Fruit fly (Drosophila melanogaster) Kc167 (cell line): ENCODE results near the gene CG3213.

Source experiments
- Myc ChIP-seq: fragments of >200 bp; optimal IDR thresholded peaks from 2 replicates; lab custom pipeline; 2017; ENCODE audit warnings: missing external identifiers
- Sin3A ChIP-seq: fragments of >200 bp; optimal IDR thresholded peaks from 2 replicates; lab custom pipeline; 2018; ENCODE audit warnings: missing external identifiers
- h ChIP-seq: fragments of >200 bp; optimal IDR thresholded peaks from 3 replicates; lab custom pipeline; 2018; ENCODE audit warnings: missing external identifiers
- insv ChIP-seq: fragments of >200 bp; optimal IDR thresholded peaks from 3 replicates; lab custom pipeline; 2018; ENCODE audit warnings: missing external identifiers
- psq ChIP-seq: fragments of >200 bp; optimal IDR thresholded peaks from 2 replicates; lab custom pipeline; 2017; ENCODE audit warnings: missing external identifiers
- ttk ChIP-seq: sonication (Bioruptor generic); optimal IDR thresholded peaks from 2 replicates; lab custom pipeline; 2017; ENCODE audit warnings: missing external identifiers

Gene CG3213

DNA sequence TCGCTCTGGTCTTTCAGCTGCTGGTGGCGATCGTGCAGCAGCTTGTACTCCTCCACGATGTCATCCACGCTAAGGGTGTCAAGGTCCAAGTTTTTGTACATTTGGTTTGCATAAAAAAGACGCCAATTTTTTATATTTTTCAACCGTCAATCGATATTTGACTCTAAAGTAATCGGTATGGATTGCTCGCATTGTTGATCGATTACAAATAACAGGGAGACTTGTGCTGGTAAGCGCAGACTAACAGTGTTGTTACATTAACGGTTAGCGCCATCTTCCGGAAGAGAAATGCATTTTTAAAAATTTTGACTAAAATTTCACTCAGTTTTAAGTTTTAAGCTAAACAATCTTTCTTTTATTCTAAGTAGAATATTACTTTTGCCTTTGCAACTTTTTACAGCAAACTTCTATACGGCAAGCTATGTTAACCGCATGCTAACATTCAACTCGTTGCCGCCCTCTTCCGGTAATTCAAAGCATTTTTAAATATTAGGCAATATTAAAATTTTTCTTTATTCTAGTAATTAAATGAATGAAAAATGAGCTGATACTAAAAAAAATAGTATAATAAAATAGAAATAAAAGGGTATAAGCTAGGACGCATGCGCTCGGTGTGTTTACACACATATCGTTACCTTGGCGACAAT is 10.9 kb upstream of the CG3213 start, which contains the start of the genes Spindly and IFT57:
Gene Spindly, minus strand, starts transcription at position 132 of the 647 bp plus-strand sequence.
Gene IFT57, plus strand, starts transcription at position 604 of the 647 bp plus-strand sequence.
- TF ChIP-seq ttk (no peak), h (lab: Kevin White, UChicago) (no peak), psq (lab: Kevin White, UChicago) (no peak), Sin3A (lab: Kevin White, UChicago) (no peak), insv (no peak), Myc (lab: Kevin White, UChicago) (no peak)

DNA sequence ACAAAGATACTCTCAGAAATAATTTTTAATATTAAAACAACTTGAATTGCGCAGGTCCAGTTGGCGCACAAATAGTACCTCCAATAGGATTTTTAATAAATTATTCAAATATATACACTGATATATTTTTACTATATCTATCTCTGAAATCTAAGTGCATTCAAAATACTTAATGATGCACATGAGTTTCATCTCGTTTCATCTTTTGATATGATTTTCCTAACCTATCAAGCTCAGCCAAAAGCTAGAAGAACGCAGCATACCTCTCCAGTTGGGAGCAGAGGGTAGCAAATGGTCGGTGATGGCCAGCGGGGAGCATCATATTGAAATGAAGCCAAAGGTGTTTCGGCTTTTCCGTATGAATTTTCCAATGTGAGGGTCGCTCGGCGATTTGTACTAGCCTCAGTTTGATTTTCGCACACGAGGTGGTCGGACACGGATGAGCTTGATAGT is 5.3 kb upstream of the CG3213 start, which contains the start of gene CG8852:
Gene CG8852, plus strand, starts transcription at position 403 of the 453 bp plus-strand sequence.
- TF ChIP-seq psq (lab: Kevin White, UChicago), result no peak
- no peak for TF ChIP-seq Myc (lab: Kevin White, UChicago)
- TF ChIP-seq insv, result no peak
- no peak for TF ChIP-seq Sin3A (lab: Kevin White, UChicago)
- no peak for TF ChIP-seq ttk
- TF ChIP-seq h (lab: Kevin White, UChicago), result no peak

DNA sequence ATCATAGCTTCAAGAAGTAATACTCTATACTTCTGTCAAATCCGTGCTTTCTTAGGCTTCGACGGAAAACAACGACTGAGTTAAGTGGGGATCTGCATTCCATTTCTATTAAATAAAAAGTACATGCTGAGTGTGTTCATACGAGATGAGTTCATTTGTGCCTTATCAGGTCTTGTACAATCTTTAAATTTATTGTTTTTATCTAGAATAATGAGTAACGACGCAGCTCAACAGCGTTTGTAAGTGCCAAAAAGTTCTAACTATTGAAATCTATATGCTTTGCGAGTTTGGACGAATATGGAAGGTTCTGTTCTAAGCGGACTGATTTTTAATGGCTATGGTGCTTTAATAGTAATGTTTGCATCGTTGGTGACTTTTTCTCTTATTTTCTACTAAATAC is 4.5 kb upstream of the CG3213 start, which contains the start of gene Sr-CIV:
Gene Sr-CIV, minus strand, starts transcription at position 101 of the 400 bp plus-strand sequence.
- no peak for TF ChIP-seq ttk
- no peak for TF ChIP-seq h (lab: Kevin White, UChicago)
- TF ChIP-seq psq (lab: Kevin White, UChicago), result no peak
- TF ChIP-seq insv, result no peak

DNA sequence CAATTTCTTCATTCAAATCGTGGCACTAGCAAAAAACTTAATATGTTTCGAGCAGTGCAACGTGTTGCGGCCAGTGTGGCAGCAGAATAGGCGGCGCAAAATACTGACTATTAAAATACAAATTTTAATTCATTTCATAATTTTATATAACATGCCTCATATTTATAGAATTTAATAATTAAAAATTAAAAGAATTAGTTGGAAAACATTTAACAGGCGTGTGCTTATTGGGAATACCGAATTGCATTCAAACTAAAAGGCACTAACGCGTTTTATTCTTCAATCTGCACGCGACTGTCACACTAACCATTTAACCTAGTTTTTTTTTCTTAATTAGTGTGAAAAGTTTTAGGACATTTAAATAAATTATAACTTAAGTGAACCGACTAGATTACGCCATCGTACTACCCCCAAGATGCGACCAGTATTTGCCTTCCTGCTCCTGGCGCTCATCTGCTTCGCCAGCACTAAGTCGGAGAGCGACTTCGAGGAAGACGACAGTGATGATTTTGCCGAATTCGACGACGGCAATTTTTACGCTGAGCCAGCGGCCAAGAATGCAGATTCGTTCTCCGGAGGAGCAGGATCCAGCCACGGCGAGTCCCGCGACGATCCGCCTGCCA is 4.8 kb downstream of the CG3213 start, which contains the start of the genes LeuRS and CG17593:
Gene LeuRS, minus strand, starts transcription at position 88 of the 623 bp plus-strand sequence.
Gene CG17593, plus strand, starts transcription at position 304 of the 623 bp plus-strand sequence.
- no peak for TF ChIP-seq Sin3A (lab: Kevin White, UChicago)
- TF ChIP-seq insv, result no peak
- TF ChIP-seq ttk, result no peak
- TF ChIP-seq Myc (lab: Kevin White, UChicago), result no peak
- no peak for TF ChIP-seq psq (lab: Kevin White, UChicago)
- no peak for TF ChIP-seq h (lab: Kevin White, UChicago)

DNA sequence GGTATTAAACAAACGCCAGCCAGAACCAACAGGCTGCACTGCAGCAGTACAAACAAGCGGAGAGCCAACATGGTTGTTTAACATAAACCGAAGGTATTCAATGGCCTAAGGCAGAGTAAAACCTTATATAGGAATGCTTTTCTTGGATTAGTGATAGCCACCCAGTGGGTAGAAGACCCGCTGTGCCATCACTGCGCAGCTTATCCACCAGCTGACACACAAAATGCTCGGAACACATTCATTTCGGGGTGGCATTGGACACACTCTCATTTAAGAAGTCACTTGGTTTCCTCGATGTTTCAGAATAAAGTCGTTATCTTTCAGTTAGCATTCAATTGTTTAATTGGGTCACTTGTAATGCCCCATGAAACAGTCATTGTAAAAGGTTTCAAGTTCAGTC is 9.4 kb downstream of the CG3213 start, which contains the start of gene CG31954:
Gene CG31954, minus strand, starts transcription at position 101 of the 400 bp plus-strand sequence.
- TF ChIP-seq h (lab: Kevin White, UChicago) (no peak), Myc (lab: Kevin White, UChicago) (no peak), psq (lab: Kevin White, UChicago) (no peak), ttk (no peak), insv (no peak), Sin3A (lab: Kevin White, UChicago) (no peak)

DNA sequence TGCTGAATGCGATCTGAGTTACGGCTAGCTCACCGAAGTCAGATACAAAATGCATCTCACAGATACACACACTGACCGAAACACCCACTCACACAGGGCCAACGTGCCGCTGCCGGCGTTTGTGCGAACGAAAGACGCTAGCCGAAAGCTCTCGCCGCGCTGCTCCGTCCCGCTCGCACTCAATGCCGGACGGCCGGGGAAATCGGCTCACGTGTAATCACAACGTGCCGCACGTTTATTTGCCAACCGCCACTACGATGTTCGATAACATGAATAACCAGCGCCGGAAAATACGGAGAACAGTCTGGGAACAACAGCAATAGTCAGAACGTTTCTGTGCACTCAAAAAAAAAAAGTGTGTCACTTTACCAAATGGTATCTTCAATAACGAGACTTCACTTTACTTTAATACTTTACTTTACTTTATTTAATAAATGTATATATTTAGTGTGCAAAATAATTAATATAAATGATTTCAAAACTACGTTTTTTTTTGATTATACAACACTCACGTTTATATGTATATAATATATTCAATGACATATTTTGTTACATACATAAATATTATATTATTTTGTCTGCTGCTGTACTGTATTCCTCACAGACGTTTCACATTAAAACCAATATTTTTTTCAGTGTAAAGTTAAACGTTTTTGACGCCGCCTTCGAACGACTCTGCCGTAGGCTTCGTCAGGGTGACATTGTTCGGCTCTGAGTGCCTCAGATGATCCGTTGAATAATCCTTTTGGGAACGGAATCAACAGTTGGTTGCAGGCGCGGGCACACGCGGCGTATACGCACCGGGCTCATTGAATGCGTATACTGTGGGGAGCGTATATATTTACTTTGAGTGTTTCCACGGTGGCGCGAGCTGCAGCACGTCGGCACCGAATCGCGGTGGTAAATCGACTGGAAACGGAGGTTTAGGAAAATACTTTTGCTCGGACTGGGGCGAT is 12.0 kb downstream of the CG3213 start, which contains the start of gene tim:
Gene tim, minus strand, starts transcription at position 911 of the 956 bp plus-strand sequence.
- TF ChIP-seq Sin3A (lab: Kevin White, UChicago) (no peak), h (lab: Kevin White, UChicago) (no peak), insv (no peak), ttk (no peak), psq (lab: Kevin White, UChicago) (no peak), Myc (lab: Kevin White, UChicago) (no peak)

DNA sequence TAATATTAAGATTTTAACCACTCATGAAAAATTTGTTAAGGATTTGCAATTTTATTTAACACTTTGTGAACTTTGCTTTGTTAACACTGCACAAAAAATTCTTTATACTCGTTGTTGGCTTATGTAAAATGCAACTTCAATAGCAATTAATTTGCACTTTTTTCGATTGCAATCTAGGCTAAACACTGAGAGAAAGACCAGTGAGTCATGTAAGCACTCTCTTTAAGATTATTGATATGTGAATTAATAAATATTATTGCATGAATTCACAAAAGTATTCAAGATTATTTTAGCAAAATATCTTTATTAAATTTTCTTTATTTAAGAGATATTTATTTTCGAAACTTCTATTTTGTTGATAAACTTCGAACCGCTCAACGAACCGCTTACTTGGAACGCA is 12.6 kb downstream of the CG3213 start:
- TF ChIP-seq Sin3A (lab: Kevin White, UChicago) (no peak), insv (no peak), ttk (no peak), psq (lab: Kevin White, UChicago) (no peak), h (lab: Kevin White, UChicago) (no peak), Myc (lab: Kevin White, UChicago) (no peak)

DNA sequence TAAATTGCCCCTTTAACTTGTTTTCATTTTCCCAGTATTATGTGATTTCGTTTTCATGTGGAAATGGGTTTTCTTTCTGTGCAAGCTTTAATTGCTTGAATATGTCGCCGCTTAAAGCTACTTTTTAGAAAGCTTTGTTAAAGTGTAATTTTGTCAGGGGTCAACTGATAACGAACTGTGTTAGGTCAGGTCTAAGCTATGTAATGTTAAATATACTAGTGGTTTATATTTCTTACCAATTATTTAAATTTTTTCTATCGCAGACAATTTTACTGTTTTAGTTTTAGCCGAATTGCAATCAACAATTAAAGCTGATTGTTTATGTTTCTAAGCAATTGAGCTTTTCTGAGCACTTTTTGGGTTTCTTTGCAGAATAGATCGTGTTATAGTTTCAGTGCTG is 13.1 kb downstream of the CG3213 start:
- TF ChIP-seq Sin3A (lab: Kevin White, UChicago) (no peak), insv (no peak), Myc (lab: Kevin White, UChicago) (no peak), psq (lab: Kevin White, UChicago) (no peak), h (lab: Kevin White, UChicago) (no peak), ttk (no peak)

DNA sequence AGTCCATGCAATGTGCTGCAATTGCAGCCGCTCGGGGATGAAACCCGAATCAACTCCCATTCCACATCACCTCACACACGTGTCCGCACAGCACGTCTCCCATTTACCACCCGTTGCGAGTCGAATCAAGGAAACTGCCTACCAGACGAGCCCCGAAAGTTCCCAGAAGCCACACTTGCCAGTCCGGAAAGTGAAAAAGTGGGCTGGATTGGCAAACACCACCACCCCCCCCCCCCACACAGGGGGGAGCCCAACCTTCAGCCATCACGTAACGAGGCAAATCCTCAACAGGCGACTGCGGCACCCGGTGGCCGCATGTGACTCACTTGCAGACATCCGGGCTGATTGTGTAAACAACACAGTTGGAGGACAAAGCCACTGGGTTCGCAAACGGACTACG is 14.6 kb downstream of the CG3213 start:
- no peak for TF ChIP-seq Sin3A (lab: Kevin White, UChicago)

DNA sequence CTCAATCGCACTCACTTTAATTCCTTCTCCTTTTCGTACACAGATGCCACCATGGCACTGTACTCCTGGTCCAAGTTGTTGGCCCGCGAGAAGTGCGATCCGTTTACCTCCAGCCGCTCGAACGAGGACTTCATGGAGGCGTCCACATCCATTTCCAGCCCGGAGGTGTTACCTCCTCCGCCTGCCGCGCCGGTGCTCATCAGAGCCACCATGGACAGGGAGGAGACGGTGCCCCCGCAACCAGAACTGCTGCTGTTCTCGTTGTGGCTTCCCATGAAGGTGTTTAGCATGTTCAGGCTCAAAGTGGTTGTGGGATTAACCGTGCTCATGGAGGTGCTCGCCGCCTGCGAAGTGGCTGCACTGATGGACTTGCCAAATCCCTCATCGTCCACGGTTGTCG is 24.0 kb downstream of the CG3213 start:
- no peak for TF ChIP-seq Sin3A (lab: Kevin White, UChicago)
- TF ChIP-seq Myc (lab: Kevin White, UChicago), result no peak
- no peak for TF ChIP-seq insv
- no peak for TF ChIP-seq psq (lab: Kevin White, UChicago)
- TF ChIP-seq ttk, result no peak
- TF ChIP-seq h (lab: Kevin White, UChicago), result no peak

DNA sequence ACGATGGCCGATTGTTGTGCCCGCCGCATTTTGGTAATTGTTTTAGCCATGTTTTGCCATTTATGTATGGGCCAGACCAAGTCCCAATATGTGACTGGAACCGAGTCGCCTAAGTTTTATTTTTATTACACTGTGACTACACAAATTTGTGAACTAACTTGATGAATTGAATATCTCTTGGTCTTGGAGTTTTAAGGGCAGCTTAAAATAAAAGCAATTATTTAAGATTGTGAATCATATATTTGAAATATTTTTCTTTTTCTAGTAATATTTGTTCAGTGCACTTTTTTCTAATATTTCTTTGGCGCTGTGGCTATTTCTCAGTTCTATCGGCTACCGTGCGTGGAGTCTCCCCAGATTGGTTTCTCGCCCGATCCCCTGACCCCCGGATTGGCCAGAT is 26.0 kb downstream of the CG3213 start:
- no peak for TF ChIP-seq psq (lab: Kevin White, UChicago)
